Worm (Caenorhabditis elegans): ENCODE results near the gene K01G5.10.
A peak's percentile ranks its signal among the peaks of the same experiment; 100 is the strongest.

Gene K01G5.10

ce11 chrIII:10747620-10748479, 10.5 kb downstream of the K01G5.10 start, which contains the start of the genes ran-1 and dkc-1:
ran-1 (minus strand) TSS chrIII:10747728.
dkc-1 (plus strand) TSS chrIII:10748429.
- TF ChIP-seq dmd-4 (tag; optimal IDR thresholded peaks at IDR 0.05; ENCODE audit: borderline replicate concordance) (no peak), dve-1 (tag; optimal IDR thresholded peaks at IDR 0.05) (peak; percentile 49), ceh-48 (tag; optimal IDR thresholded peaks at IDR 0.05) (peak; percentile 75), pqm-1 (tag; optimal IDR thresholded peaks at IDR 0.05) (no peak), pha-4 (tag; optimal IDR thresholded peaks at IDR 0.05) (no peak), lim-6 (tag; optimal IDR thresholded peaks at IDR 0.05) (no peak), ahr-1 (tag; optimal IDR thresholded peaks at IDR 0.05) (no peak), hlh-6 (tag; optimal IDR thresholded peaks at IDR 0.05) (no peak), ceh-14 (tag; optimal IDR thresholded peaks at IDR 0.05) (no peak), ceh-6 (GFP tag; optimal IDR thresholded peaks at IDR 0.05) (no peak), pag-3 (tag; optimal IDR thresholded peaks at IDR 0.05; ENCODE audit: borderline replicate concordance) (no peak), sox-2 (GFP tag; IDR thresholded peaks at IDR 0.05) (no peak), unc-42 (tag; optimal IDR thresholded peaks at IDR 0.05) (peak; percentile 27), ceh-24 (tag; optimal IDR thresholded peaks at IDR 0.05) (no peak), rnt-1 (tag; optimal IDR thresholded peaks at IDR 0.05) (peak; percentile 2), tbx-7 (tag; optimal IDR thresholded peaks at IDR 0.05) (no peak), F13H6.1 (tag; optimal IDR thresholded peaks at IDR 0.05) (no peak), C38D4.7 (GFP tag; optimal IDR thresholded peaks at IDR 0.05) (no peak), unc-3 (GFP tag; conservative IDR thresholded peaks at IDR 0.05) (no peak), unc-3 (tag; optimal IDR thresholded peaks at IDR 0.05) (no peak), elt-2 (tag; optimal IDR thresholded peaks at IDR 0.05) (peak; percentile 18), odd-2 (tag; optimal IDR thresholded peaks at IDR 0.05) (no peak), ets-4 (tag; optimal IDR thresholded peaks at IDR 0.05) (no peak), unc-55 (GFP tag; optimal IDR thresholded peaks at IDR 0.05) (peak; percentile 78), madf-2 (tag; optimal IDR thresholded peaks at IDR 0.05) (no peak), gmeb-2 (tag; optimal IDR thresholded peaks at IDR 0.05) (no peak), unc-86 (tag; optimal IDR thresholded peaks at IDR 0.05) (no peak), fkh-6 (tag; optimal IDR thresholded peaks at IDR 0.05) (no peak), nfya-1 (tag; optimal IDR thresholded peaks at IDR 0.05) (peak; percentile 92), ceh-34 (tag; optimal IDR thresholded peaks at IDR 0.05) (peak; percentile 8), pha-2 (tag; optimal IDR thresholded peaks at IDR 0.05) (no peak), T23F11.4 (GFP tag; optimal IDR thresholded peaks at IDR 0.05) (no peak), mec-3 (tag; optimal IDR thresholded peaks at IDR 0.05; ENCODE audit: borderline replicate concordance) (no peak), zip-5 (tag; optimal IDR thresholded peaks at IDR 0.05) (no peak), fkh-10 (GFP tag; optimal IDR thresholded peaks at IDR 0.05) (no peak), tbx-2 (tag; optimal IDR thresholded peaks at IDR 0.05) (peak; percentile 9), ceh-18 (tag; optimal IDR thresholded peaks at IDR 0.05) (peak; percentile 54), pat-9 (tag; optimal IDR thresholded peaks at IDR 0.05) (no peak), ceh-19 (GFP tag; optimal IDR thresholded peaks at IDR 0.05) (no peak), ceh-2 (tag; optimal IDR thresholded peaks at IDR 0.05) (no peak), C08G9.2 (tag; optimal IDR thresholded peaks at IDR 0.05) (no peak), K09A11.1 (tag; optimal IDR thresholded peaks at IDR 0.05; ENCODE audit: insufficient read depth) (no peak), hlh-15 (tag; optimal IDR thresholded peaks at IDR 0.05) (no peak), hlh-30 (tag; optimal IDR thresholded peaks at IDR 0.05; ENCODE audit: insufficient read depth) (peak; percentile 49), ceh-31 (tag; optimal IDR thresholded peaks at IDR 0.05) (peak; percentile 49), elt-4 (tag; optimal IDR thresholded peaks at IDR 0.05) (no peak)
